ENCODE assay signal across 3 worm cellular contexts in genomic region chrIV:11603265-11603840, ce11.
TF ChIP-seq lines count a peak whose summit lies in the region.

No protein-coding gene starts in this region.

TF ChIP-seq in whole organism, L1 larva, 84 proteins besides CTCF, POLR2A, EP300 and RAD21:
- TF ChIP-seq ama-1 (optimal IDR thresholded peaks at IDR 0.05; lab: Kevin White, UChicago) (peak; percentile 13), elt-2 (tag; optimal IDR thresholded peaks at IDR 0.05; lab: Kevin White, UChicago) (no peak), nhr-85 (tag; lab: Kevin White, UChicago) (peak; percentile 1), lsy-2 (tag; optimal IDR thresholded peaks at IDR 0.05; lab: Kevin White, UChicago) (peak in 1 of 2 experiments; percentile 22), irx-1 (tag; optimal IDR thresholded peaks at IDR 0.05; lab: Kevin White, UChicago) (no peak)

TF ChIP-seq in whole organism, L4 larva, 104 proteins besides CTCF, POLR2A, EP300 and RAD21:
- no peak for TF ChIP-seq ztf-7 (tag; optimal IDR thresholded peaks at IDR 0.05; lab: Kevin White, UChicago)
- no peak for TF ChIP-seq daf-16 (GFP tag; optimal IDR thresholded peaks at IDR 0.05; lab: Kevin White, UChicago)
- TF ChIP-seq daf-16 (tag; optimal IDR thresholded peaks at IDR 0.05; lab: Kevin White, UChicago) = peak; percentile 21
- TF ChIP-seq lin-38 (GFP tag; IDR thresholded peaks at IDR 0.05; lab: Robert Waterston, UW) = peak; percentile 47
- peak; percentile 6 for TF ChIP-seq F49E8.2 (tag; optimal IDR thresholded peaks at IDR 0.05; lab: Kevin White, UChicago; ENCODE audit: borderline replicate concordance)
- no peak for TF ChIP-seq lin-39 (tag; optimal IDR thresholded peaks at IDR 0.05; lab: Kevin White, UChicago)
- no peak for TF ChIP-seq nhr-42 (GFP tag; IDR thresholded peaks at IDR 0.05; lab: Robert Waterston, UW)
- TF ChIP-seq sdz-12 (GFP tag; optimal IDR thresholded peaks at IDR 0.05; lab: Kevin White, UChicago) = no peak
- TF ChIP-seq snpc-1.2 (GFP tag; IDR thresholded peaks at IDR 0.05; lab: Robert Waterston, UW) = peak; percentile 40; the same call in 1 of the 2 replicates
- TF ChIP-seq unc-62 (GFP tag; optimal IDR thresholded peaks at IDR 0.05 in 1 of 2; lab: Kevin White, UChicago) = peak in 1 of 2 experiments; percentile 96
- no peak for TF ChIP-seq unc-62 (tag; optimal IDR thresholded peaks at IDR 0.05; lab: Kevin White, UChicago)
- no peak for TF ChIP-seq aly-2 (tag; optimal IDR thresholded peaks at IDR 0.05; lab: Kevin White, UChicago)
- peak; percentile 13 for TF ChIP-seq aha-1 (tag; lab: Kevin White, UChicago)
TF ChIP-seq in whole organism, L4 larva: peak in this region for 6.

TF ChIP-seq in whole organism, young adult, 124 proteins besides CTCF, POLR2A, EP300 and RAD21 (continues in another document):
- TF ChIP-seq die-1 (tag; optimal IDR thresholded peaks at IDR 0.05; lab: Kevin White, UChicago) (no peak), F49E8.2 (tag; optimal IDR thresholded peaks at IDR 0.05; lab: Kevin White, UChicago; ENCODE audit: insufficient read depth) (peak; percentile 39), mcd-1 (GFP tag; IDR thresholded peaks at IDR 0.05; lab: Robert Waterston, UW) (no peak), nhr-27 (tag; optimal IDR thresholded peaks at IDR 0.05; lab: Kevin White, UChicago) (no peak), Y67H2A.10 (GFP tag; conservative IDR thresholded peaks at IDR 0.05; lab: Robert Waterston, UW) (no peak), tbp1 (GFP tag; optimal IDR thresholded peaks at IDR 0.05; lab: Kevin White, UChicago) (no peak), ceh-91 (GFP tag; IDR thresholded peaks at IDR 0.05; lab: Robert Waterston, UW) (no peak), egl-18 (GFP tag; IDR thresholded peaks at IDR 0.05; lab: Robert Waterston, UW) (no peak), mel-28 (tag; optimal IDR thresholded peaks at IDR 0.05; lab: Kevin White, UChicago; ENCODE audit: borderline replicate concordance) (no peak), ccch-3 (GFP tag; optimal IDR thresholded peaks at IDR 0.05; lab: Kevin White, UChicago) (no peak), let-607 (tag; optimal IDR thresholded peaks at IDR 0.05; lab: Kevin White, UChicago) (no peak), Y53F4B.3 (GFP tag; IDR thresholded peaks at IDR 0.05; lab: Robert Waterston, UW) (no peak), F57A8.1 (GFP tag; optimal IDR thresholded peaks at IDR 0.05; lab: Kevin White, UChicago) (no peak), ceh-58 (GFP tag; IDR thresholded peaks at IDR 0.05; lab: Robert Waterston, UW) (no peak), aptf-3 (GFP tag; IDR thresholded peaks at IDR 0.05; lab: Robert Waterston, UW) (no peak), cebp-2 (GFP tag; IDR thresholded peaks at IDR 0.05; lab: Robert Waterston, UW) (no peak), ceh-40 (GFP tag; IDR thresholded peaks at IDR 0.05; lab: Robert Waterston, UW) (no peak), F33H1.4 (GFP tag; IDR thresholded peaks at IDR 0.05; lab: Robert Waterston, UW) (peak; percentile 37), D2030.7 (GFP tag; IDR thresholded peaks at IDR 0.05; lab: Robert Waterston, UW) (no peak), Y53G8AR.9 (GFP tag; conservative IDR thresholded peaks at IDR 0.05; lab: Robert Waterston, UW) (peak; percentile 48; the same call in 1 of the 2 replicates), ztf-3 (GFP tag; optimal IDR thresholded peaks at IDR 0.05; lab: Kevin White, UChicago) (no peak), repo-1 (tag; optimal IDR thresholded peaks at IDR 0.05; lab: Kevin White, UChicago) (no peak), lin-40 (tag; optimal IDR thresholded peaks at IDR 0.05; lab: Kevin White, UChicago) (no peak), chd-7 (tag; optimal IDR thresholded peaks at IDR 0.05; lab: Kevin White, UChicago) (no peak), tlf-1 (GFP tag; optimal IDR thresholded peaks at IDR 0.05; lab: Kevin White, UChicago) (no peak), F52B5.7 (tag; optimal IDR thresholded peaks at IDR 0.05; lab: Kevin White, UChicago) (no peak), unc-130 (GFP tag; optimal IDR thresholded peaks at IDR 0.05; lab: Kevin White, UChicago) (no peak), pha-4 (tag; optimal IDR thresholded peaks at IDR 0.05; lab: Kevin White, UChicago) (no peak), unc-62 (GFP tag; optimal IDR thresholded peaks at IDR 0.05; lab: Kevin White, UChicago) (no peak), aptf-2 (GFP tag; conservative IDR thresholded peaks at IDR 0.05; lab: Robert Waterston, UW) (no peak), mxl-1 (tag; optimal IDR thresholded peaks at IDR 0.05; lab: Kevin White, UChicago) (no peak), somi-1 (GFP tag; optimal IDR thresholded peaks at IDR 0.05; lab: Kevin White, UChicago) (no peak), ekl-4 (GFP tag; IDR thresholded peaks at IDR 0.05; lab: Robert Waterston, UW) (peak; percentile 56; the same call in 1 of the 2 replicates), ceh-27 (GFP tag; optimal IDR thresholded peaks at IDR 0.05; lab: Kevin White, UChicago) (no peak), B0336.3 (GFP tag; IDR thresholded peaks at IDR 0.05; lab: Robert Waterston, UW) (peak; percentile 58; the same call in 1 of the 2 replicates), lsy-27 (tag; optimal IDR thresholded peaks at IDR 0.05; lab: Kevin White, UChicago; ENCODE audit: borderline replicate concordance, insufficient read depth) (no peak), egl-44 (GFP tag; IDR thresholded peaks at IDR 0.05; lab: Robert Waterston, UW) (no peak), sptf-2 (GFP tag; optimal IDR thresholded peaks at IDR 0.05; lab: Kevin White, UChicago) (no peak), F37B4.10 (GFP tag; IDR thresholded peaks at IDR 0.05; lab: Robert Waterston, UW) (no peak), rec-8 (tag; optimal IDR thresholded peaks at IDR 0.05; lab: Kevin White, UChicago) (no peak), cebp-1 (GFP tag; IDR thresholded peaks at IDR 0.05; lab: Robert Waterston, UW) (no peak), cebp-1 (tag; optimal IDR thresholded peaks at IDR 0.05; lab: Kevin White, UChicago) (no peak), tbx-9 (tag; optimal IDR thresholded peaks at IDR 0.05; lab: Kevin White, UChicago; ENCODE audit: borderline replicate concordance) (no peak), snpc-4 (GFP tag; optimal IDR thresholded peaks at IDR 0.05; lab: Kevin White, UChicago) (no peak), snpc-4 (tag; optimal IDR thresholded peaks at IDR 0.05; lab: Kevin White, UChicago) (peak in 1 of 4 experiments; percentile 49), B0035.1 (tag; optimal IDR thresholded peaks at IDR 0.05; lab: Kevin White, UChicago) (no peak), F23B12.7 (tag; optimal IDR thresholded peaks at IDR 0.05; lab: Kevin White, UChicago; ENCODE audit: insufficient read depth) (no peak), K11D2.4 (GFP tag; IDR thresholded peaks at IDR 0.05; lab: Robert Waterston, UW) (no peak), egrh-3 (GFP tag; IDR thresholded peaks at IDR 0.05; lab: Robert Waterston, UW) (no peak), F55B11.4 (tag; optimal IDR thresholded peaks at IDR 0.05; lab: Kevin White, UChicago; ENCODE audit: borderline replicate concordance, insufficient read depth) (no peak), ZK185.1 (tag; optimal IDR thresholded peaks at IDR 0.05; lab: Kevin White, UChicago; ENCODE audit: poor library complexity, severe bottlenecking) (no peak), hrde-1 (tag; optimal IDR thresholded peaks at IDR 0.05; lab: Kevin White, UChicago; ENCODE audit: borderline replicate concordance) (peak; percentile 68), madf-6 (GFP tag; IDR thresholded peaks at IDR 0.05; lab: Robert Waterston, UW) (peak; percentile 44; the same call in 1 of the 2 replicates), nhr-80 (tag; optimal IDR thresholded peaks at IDR 0.05; lab: Kevin White, UChicago) (no peak), rcor-1 (GFP tag; IDR thresholded peaks at IDR 0.05; lab: Robert Waterston, UW) (no peak), snpc-3.4 (tag; optimal IDR thresholded peaks at IDR 0.05; lab: Kevin White, UChicago) (no peak), fkh-3 (tag; optimal IDR thresholded peaks at IDR 0.05; lab: Kevin White, UChicago) (no peak), nhr-179 (tag; optimal IDR thresholded peaks at IDR 0.05; lab: Kevin White, UChicago) (no peak), ztf-28 (GFP tag; IDR thresholded peaks at IDR 0.05; lab: Robert Waterston, UW) (no peak), hlh-26 (GFP tag; conservative IDR thresholded peaks at IDR 0.05; lab: Robert Waterston, UW) (no peak), hmg-20 (GFP tag; IDR thresholded peaks at IDR 0.05; lab: Robert Waterston, UW) (no peak), T07F8.4 (tag; optimal IDR thresholded peaks at IDR 0.05; lab: Kevin White, UChicago) (no peak), let-526 (GFP tag; IDR thresholded peaks at IDR 0.05; lab: Robert Waterston, UW) (no peak), bed-2 (GFP tag; IDR thresholded peaks at IDR 0.05; lab: Robert Waterston, UW) (no peak), efl-1 (GFP tag; optimal IDR thresholded peaks at IDR 0.05; lab: Kevin White, UChicago) (no peak), ets-4 (GFP tag; optimal IDR thresholded peaks at IDR 0.05; lab: Kevin White, UChicago) (no peak), xnd-1 (tag; optimal IDR thresholded peaks at IDR 0.05; lab: Kevin White, UChicago) (no peak), C17E4.6 (GFP tag; IDR thresholded peaks at IDR 0.05; lab: Robert Waterston, UW) (no peak), rpc-1 (optimal IDR thresholded peaks at IDR 0.05; lab: Kevin White, UChicago) (no peak), rpc-1 (tag; optimal IDR thresholded peaks at IDR 0.05; lab: Kevin White, UChicago) (no peak), snpc-1.1 (tag; optimal IDR thresholded peaks at IDR 0.05; lab: Kevin White, UChicago; ENCODE audit: insufficient read depth) (peak; percentile 32), Y79H2A.3 (GFP tag; conservative IDR thresholded peaks at IDR 0.05; lab: Robert Waterston, UW) (no peak), F10E7.11 (tag; optimal IDR thresholded peaks at IDR 0.05; lab: Kevin White, UChicago) (no peak), zfh-2 (GFP tag; conservative IDR thresholded peaks at IDR 0.05; lab: Robert Waterston, UW) (no peak), nfyb-1 (GFP tag; IDR thresholded peaks at IDR 0.05; lab: Robert Waterston, UW) (no peak), pbrm-1 (GFP tag; IDR thresholded peaks at IDR 0.05; lab: Robert Waterston, UW) (0 out of 2 replicates have a peak, but pooled peaks have one; percentile 43), ceh-100 (GFP tag; IDR thresholded peaks at IDR 0.05; lab: Robert Waterston, UW) (no peak), nhr-90 (tag; optimal IDR thresholded peaks at IDR 0.05; lab: Kevin White, UChicago) (no peak)
